Comparison of ENCODE assay signal across 3 fruit fly cellular contexts in genomic region chr2L:3302958-3303842, dm6.
TF ChIP-seq lines count a peak whose summit lies in the region.

TSS of gene CG9663 (minus strand) at chr2L:3303130.

TF ChIP-seq in whole organism, embryonic, 481 proteins besides CTCF, POLR2A, EP300 and RAD21 (continued from another document and continues in another):
- no peak for TF ChIP-seq NC2α (GFP tag; optimal IDR thresholded peaks at IDR 0.05; lab: Kevin White, UChicago)
- peak; percentile 62; the same call in 1 of the 2 replicates for TF ChIP-seq sob (GFP tag; IDR thresholded peaks at IDR 0.05; lab: Robert Waterston, UW)
- TF ChIP-seq tin (GFP tag; optimal IDR thresholded peaks at IDR 0.05; lab: Kevin White, UChicago) = no peak
- peak; percentile 40; the same call in 1 of the 2 replicates for TF ChIP-seq HLH3B (GFP tag; IDR thresholded peaks at IDR 0.05; lab: Robert Waterston, UW)
- TF ChIP-seq HmgD (GFP tag; optimal IDR thresholded peaks at IDR 0.05; lab: Kevin White, UChicago) = peak; percentile 66
- no peak for TF ChIP-seq CG14667 (GFP tag; IDR thresholded peaks at IDR 0.05; lab: Robert Waterston, UW)
- peak; percentile 73 for TF ChIP-seq CG2116 (GFP tag; optimal IDR thresholded peaks at IDR 0.05; lab: Kevin White, UChicago)
- TF ChIP-seq CG31224 (GFP tag; IDR thresholded peaks at IDR 0.05; lab: Robert Waterston, UW) = peak; percentile 48; the same call in 1 of the 2 replicates
- no peak for TF ChIP-seq CG14965 (GFP tag; optimal IDR thresholded peaks at IDR 0.05; lab: Kevin White, UChicago; ENCODE audit: borderline replicate concordance)
- no peak for TF ChIP-seq Dek (tag; optimal IDR thresholded peaks at IDR 0.05; lab: Kevin White, UChicago)
- TF ChIP-seq CG10274 (GFP tag; optimal IDR thresholded peaks at IDR 0.05; lab: Kevin White, UChicago) = no peak
- no peak for TF ChIP-seq CG13123 (GFP tag; optimal IDR thresholded peaks at IDR 0.05; lab: Kevin White, UChicago)
- peak in 1 of 2 experiments; percentile 50 for TF ChIP-seq Pdp1 (GFP tag; optimal IDR thresholded peaks at IDR 0.05; lab: Kevin White, UChicago)
- no peak for TF ChIP-seq zf30C (GFP tag; optimal IDR thresholded peaks at IDR 0.05; lab: Kevin White, UChicago)
- peak; percentile 42 for TF ChIP-seq corto (GFP tag; optimal IDR thresholded peaks at IDR 0.05; lab: Kevin White, UChicago)
- TF ChIP-seq psq (GFP tag; optimal IDR thresholded peaks at IDR 0.05; lab: Kevin White, UChicago) = no peak
- peak; percentile 40 for TF ChIP-seq slbo (GFP tag; IDR thresholded peaks at IDR 0.05; lab: Robert Waterston, UW)
- TF ChIP-seq onecut (GFP tag; IDR thresholded peaks at IDR 0.05; lab: Robert Waterston, UW) = peak; percentile 48
- no peak; the same call in 1 of the 2 replicates for TF ChIP-seq MBD-R2 (GFP tag; IDR thresholded peaks at IDR 0.05; lab: Robert Waterston, UW)
- no peak for TF ChIP-seq pho (GFP tag; optimal IDR thresholded peaks at IDR 0.05; lab: Kevin White, UChicago)
- TF ChIP-seq Dad (GFP tag; optimal IDR thresholded peaks at IDR 0.05; lab: Kevin White, UChicago) = no peak
- TF ChIP-seq Sry-δ (GFP tag; optimal IDR thresholded peaks at IDR 0.05; lab: Kevin White, UChicago) = peak; percentile 91
- peak; percentile 62 for TF ChIP-seq lab (GFP tag; optimal IDR thresholded peaks at IDR 0.05; lab: Kevin White, UChicago)
- TF ChIP-seq fd3F (GFP tag; optimal IDR thresholded peaks at IDR 0.05; lab: Kevin White, UChicago) = no peak
- TF ChIP-seq Usf (GFP tag; optimal IDR thresholded peaks at IDR 0.05; lab: Kevin White, UChicago) = no peak
- TF ChIP-seq CG15073 (GFP tag; optimal IDR thresholded peaks at IDR 0.05; lab: Kevin White, UChicago) = peak; percentile 25
- no peak for TF ChIP-seq CG3995 (GFP tag; optimal IDR thresholded peaks at IDR 0.05; lab: Kevin White, UChicago)
- no peak for TF ChIP-seq CG3281 (GFP tag; optimal IDR thresholded peaks at IDR 0.05; lab: Kevin White, UChicago)
- TF ChIP-seq CG8281 (tag; optimal IDR thresholded peaks at IDR 0.05; lab: Kevin White, UChicago) = no peak
- TF ChIP-seq dm (GFP tag; optimal IDR thresholded peaks at IDR 0.05; lab: Kevin White, UChicago) = no peak
- no peak for TF ChIP-seq Nf-YC (tag; optimal IDR thresholded peaks at IDR 0.05; lab: Kevin White, UChicago)
- TF ChIP-seq CG2199 (GFP tag; IDR thresholded peaks at IDR 0.05; lab: Robert Waterston, UW) = peak; percentile 88; the same call in 2 of the 3 replicates
- no peak for TF ChIP-seq CG9876 (GFP tag; optimal IDR thresholded peaks at IDR 0.05; lab: Kevin White, UChicago)
- no peak for TF ChIP-seq Oli (tag; optimal IDR thresholded peaks at IDR 0.05; lab: Kevin White, UChicago)
- peak in 1 of 2 experiments; percentile 81 for TF ChIP-seq Hr78 (GFP tag; optimal IDR thresholded peaks at IDR 0.05; lab: Kevin White, UChicago)
- no peak for TF ChIP-seq croc (GFP tag; conservative IDR thresholded peaks at IDR 0.05; lab: Robert Waterston, UW)
- no peak for TF ChIP-seq CG42726 (GFP tag; IDR thresholded peaks at IDR 0.05; lab: Robert Waterston, UW; ENCODE audit: partially characterized antibody)
- TF ChIP-seq gsb-n (tag; optimal IDR thresholded peaks at IDR 0.05; lab: Kevin White, UChicago) = no peak
- no peak for TF ChIP-seq CG4854 (GFP tag; optimal IDR thresholded peaks at IDR 0.05; lab: Kevin White, UChicago)
- peak; percentile 35; the same call in 1 of the 3 replicates for TF ChIP-seq Dbx (GFP tag; IDR thresholded peaks at IDR 0.05; lab: Robert Waterston, UW)
- peak; percentile 8 for TF ChIP-seq Kr (GFP tag; optimal IDR thresholded peaks at IDR 0.05; lab: Kevin White, UChicago)
- no peak for TF ChIP-seq Aef1 (GFP tag; IDR thresholded peaks at IDR 0.05; lab: Robert Waterston, UW)
- peak; percentile 22 for TF ChIP-seq CG8924 (tag; optimal IDR thresholded peaks at IDR 0.05; lab: Kevin White, UChicago)
- TF ChIP-seq CG1647 (GFP tag; optimal IDR thresholded peaks at IDR 0.05; lab: Kevin White, UChicago) = no peak

TF ChIP-seq in whole organism, prepupa, 60 proteins besides CTCF, POLR2A, EP300 and RAD21 (continued from another document):
- TF ChIP-seq CG31627 (GFP tag; optimal IDR thresholded peaks at IDR 0.05; lab: Kevin White, UChicago) (peak; percentile 52), Gug (GFP tag; IDR thresholded peaks at IDR 0.05; lab: Robert Waterston, UW) (0 out of 2 replicates have a peak, but pooled peaks have one; percentile 9), dac (GFP tag; optimal IDR thresholded peaks at IDR 0.05; lab: Kevin White, UChicago) (peak; percentile 62), CG6808 (GFP tag; optimal IDR thresholded peaks at IDR 0.05; lab: Kevin White, UChicago) (peak; percentile 90), dsx (GFP tag; optimal IDR thresholded peaks at IDR 0.05; lab: Kevin White, UChicago; ENCODE audit: poor library complexity, severe bottlenecking) (peak; percentile 71), Sox102F (GFP tag; optimal IDR thresholded peaks at IDR 0.05; lab: Kevin White, UChicago) (peak; percentile 80), CG6163 (GFP tag; IDR thresholded peaks at IDR 0.05; lab: Robert Waterston, UW) (peak; percentile 86), CG9139 (GFP tag; optimal IDR thresholded peaks at IDR 0.05; lab: Kevin White, UChicago) (peak; percentile 88), Met (GFP tag; optimal IDR thresholded peaks at IDR 0.05; lab: Kevin White, UChicago) (peak; percentile 66), OdsH (GFP tag; optimal IDR thresholded peaks at IDR 0.05; lab: Kevin White, UChicago) (peak; percentile 57), CG4318 (GFP tag; optimal IDR thresholded peaks at IDR 0.05; lab: Kevin White, UChicago) (peak; percentile 22), Hr38 (GFP tag; optimal IDR thresholded peaks at IDR 0.05; lab: Kevin White, UChicago) (no peak), CG10631 (GFP tag; optimal IDR thresholded peaks at IDR 0.05; lab: Kevin White, UChicago) (peak; percentile 65), Hr4 (GFP tag; optimal IDR thresholded peaks at IDR 0.05; lab: Kevin White, UChicago) (peak; percentile 29), Hr39 (GFP tag; optimal IDR thresholded peaks at IDR 0.05; lab: Kevin White, UChicago) (peak; percentile 59), net (GFP tag; optimal IDR thresholded peaks at IDR 0.05; lab: Kevin White, UChicago) (peak; percentile 83), Sox15 (GFP tag; optimal IDR thresholded peaks at IDR 0.05; lab: Kevin White, UChicago) (peak; percentile 54), achi (GFP tag; optimal IDR thresholded peaks at IDR 0.05; lab: Kevin White, UChicago) (peak; percentile 73), eg (GFP tag; IDR thresholded peaks at IDR 0.05; lab: Robert Waterston, UW) (peak; percentile 80; the same call in 2 of the 3 replicates), lz (GFP tag; optimal IDR thresholded peaks at IDR 0.05; lab: Kevin White, UChicago) (peak; percentile 73), CG7368 (GFP tag; optimal IDR thresholded peaks at IDR 0.05; lab: Kevin White, UChicago) (peak; percentile 76), CG6276 (GFP tag; optimal IDR thresholded peaks at IDR 0.05; lab: Kevin White, UChicago) (peak; percentile 76), ss (GFP tag; optimal IDR thresholded peaks at IDR 0.05; lab: Kevin White, UChicago) (peak; percentile 88 to 92), vri (GFP tag; optimal IDR thresholded peaks at IDR 0.05; lab: Kevin White, UChicago) (peak; percentile 76), cyc (GFP tag; optimal IDR thresholded peaks at IDR 0.05; lab: Kevin White, UChicago) (peak; percentile 65), CG10669 (GFP tag; optimal IDR thresholded peaks at IDR 0.05; lab: Kevin White, UChicago) (peak; percentile 72), CG8319 (GFP tag; optimal IDR thresholded peaks at IDR 0.05; lab: Kevin White, UChicago) (peak; percentile 59), CG11294 (GFP tag; IDR thresholded peaks at IDR 0.05; lab: Robert Waterston, UW) (no peak), Ets96B (tag; optimal IDR thresholded peaks at IDR 0.05; lab: Kevin White, UChicago) (peak; percentile 70), CG34406 (GFP tag; optimal IDR thresholded peaks at IDR 0.05; lab: Kevin White, UChicago) (peak; percentile 38), spab (GFP tag; optimal IDR thresholded peaks at IDR 0.05; lab: Kevin White, UChicago) (peak; percentile 85), CG3032 (tag; optimal IDR thresholded peaks at IDR 0.05; lab: Kevin White, UChicago) (peak; percentile 77), CG11902 (GFP tag; optimal IDR thresholded peaks at IDR 0.05; lab: Kevin White, UChicago) (peak; percentile 42), Sox14 (GFP tag; optimal IDR thresholded peaks at IDR 0.05; lab: Kevin White, UChicago) (peak; percentile 86), CG11762 (GFP tag; optimal IDR thresholded peaks at IDR 0.05; lab: Kevin White, UChicago; ENCODE audit: insufficient read depth) (peak; percentile 67), fd85E (GFP tag; optimal IDR thresholded peaks at IDR 0.05; lab: Kevin White, UChicago) (peak; percentile 29), Eip93F (GFP tag; optimal IDR thresholded peaks at IDR 0.05; lab: Kevin White, UChicago) (peak; percentile 55), CG8119 (GFP tag; IDR thresholded peaks at IDR 0.05; lab: Robert Waterston, UW) (peak; percentile 85), acj6 (GFP tag; optimal IDR thresholded peaks at IDR 0.05; lab: Kevin White, UChicago) (peak; percentile 49)
TF ChIP-seq in whole organism, prepupa: peak in this region for 58.

TF ChIP-seq in whole organism, wandering third instar larva, 38 proteins besides CTCF, POLR2A, EP300 and RAD21 (continued from another document):
- TF ChIP-seq brk (GFP tag; optimal IDR thresholded peaks at IDR 0.05; lab: Kevin White, UChicago) = no peak
- peak; percentile 37 for TF ChIP-seq Jra (GFP tag; optimal IDR thresholded peaks at IDR 0.05; lab: Kevin White, UChicago)
- TF ChIP-seq jim (GFP tag; optimal IDR thresholded peaks at IDR 0.05; lab: Kevin White, UChicago) = no peak
- TF ChIP-seq dsf (GFP tag; optimal IDR thresholded peaks at IDR 0.05; lab: Kevin White, UChicago; ENCODE audit: borderline replicate concordance) = no peak
- no peak for TF ChIP-seq CG32264 (GFP tag; optimal IDR thresholded peaks at IDR 0.05; lab: Kevin White, UChicago)
- no peak for TF ChIP-seq Abd-B (GFP tag; optimal IDR thresholded peaks at IDR 0.05; lab: Kevin White, UChicago)
- TF ChIP-seq foxo (GFP tag; optimal IDR thresholded peaks at IDR 0.05; lab: Kevin White, UChicago) = peak in 1 of 2 experiments; percentile 66
- TF ChIP-seq Hr83 (GFP tag; optimal IDR thresholded peaks at IDR 0.05; lab: Kevin White, UChicago; ENCODE audit: poor library complexity, severe bottlenecking) = peak; percentile 13
- TF ChIP-seq OdsH (GFP tag; optimal IDR thresholded peaks at IDR 0.05; lab: Kevin White, UChicago) = peak; percentile 52
- peak; percentile 43 for TF ChIP-seq fru (GFP tag; optimal IDR thresholded peaks at IDR 0.05; lab: Kevin White, UChicago)
- TF ChIP-seq psq (GFP tag; optimal IDR thresholded peaks at IDR 0.05; lab: Kevin White, UChicago) = no peak
- TF ChIP-seq ey (GFP tag; optimal IDR thresholded peaks at IDR 0.05; lab: Kevin White, UChicago) = peak; percentile 43
- no peak for TF ChIP-seq Mio (GFP tag; optimal IDR thresholded peaks at IDR 0.05; lab: Kevin White, UChicago)
- TF ChIP-seq usp (GFP tag; optimal IDR thresholded peaks at IDR 0.05; lab: Kevin White, UChicago) = no peak
